Worm (Caenorhabditis elegans): ENCODE data around the gene R151.1.

- TF ChIP-seq hlh-8 (tag; optimal IDR thresholded peaks at IDR 0.05) (no peak), Y22D7AL.16 (tag; optimal IDR thresholded peaks at IDR 0.05) (no peak), eyg-1 (tag; optimal IDR thresholded peaks at IDR 0.05) (no peak), unc-3 (GFP tag; conservative IDR thresholded peaks at IDR 0.05) (no peak), unc-3 (tag; optimal IDR thresholded peaks at IDR 0.05) (no peak), odd-2 (tag; optimal IDR thresholded peaks at IDR 0.05) (no peak), ceh-6 (GFP tag; optimal IDR thresholded peaks at IDR 0.05) (no peak), unc-86 (tag; optimal IDR thresholded peaks at IDR 0.05) (no peak), npax-4 (tag; optimal IDR thresholded peaks at IDR 0.05) (no peak), unc-42 (tag; optimal IDR thresholded peaks at IDR 0.05) (no peak), ama-1 (optimal IDR thresholded peaks at IDR 0.05) (no peak)
Observed at ce11 chrIII:7229687-7230086, 13.4 kb downstream of the R151.1 start, which contains the start of gene R151.8.

Measured in whole organism, late embryonic.